Worm (Caenorhabditis elegans) whole organism, L1 larva: ENCODE results near the gene snap-29.
A peak's percentile ranks its signal among the peaks of the same experiment; 100 is the strongest.

Source experiments
- C04F5.9 ChIP-seq: sonication (generic microtip); optimal IDR thresholded peaks from 2 replicates; lab custom pipeline; 2016; ENCODE audit warnings: missing genetic modification characterization, missing compliant biosample characterization
- C34B4.2 ChIP-seq: sonication (generic microtip); optimal IDR thresholded peaks from 2 replicates; lab custom pipeline; 2017; ENCODE audit warnings: mild to moderate bottlenecking, missing genetic modification characterization, missing compliant biosample characterization
- F16B12.6 ChIP-seq: fragments of 150-350 bp; optimal IDR thresholded peaks from 2 replicates; lab custom pipeline; 2014; ENCODE audit warnings: missing biosample characterization, missing genetic modification characterization
- Y116A8C.19 ChIP-seq: sonication (generic microtip); optimal IDR thresholded peaks from 2 replicates; lab custom pipeline; 2016; ENCODE audit warnings: missing compliant biosample characterization, missing genetic modification characterization, borderline replicate concordance
- ama-1 ChIP-seq: fragments of 150-350 bp; optimal IDR thresholded peaks from 2 replicates; lab custom pipeline; 2014
- ceh-8 ChIP-seq: fragments of 200-800 bp; sonication (Bioruptor generic); optimal IDR thresholded peaks from 2 replicates; lab custom pipeline; 2018; ENCODE audit warnings: mild to moderate bottlenecking, missing genetic modification characterization, moderate library complexity, missing compliant biosample characterization
- ceh-82 ChIP-seq, 3 experiments: fragments of 150-350 bp in 1 of 3; sonication (generic microtip) in 2 of 3; optimal IDR thresholded peaks; 2 replicates each; lab custom pipeline; 2014 to 2017; ENCODE audit warnings: missing biosample characterization in 3 of 3, missing genetic modification characterization in 3 of 3
- ces-1 ChIP-seq: fragments of 150-350 bp; optimal IDR thresholded peaks from 2 replicates; lab custom pipeline; 2014; ENCODE audit warnings: missing biosample characterization, missing genetic modification reagents, missing genetic modification characterization
- efl-3 ChIP-seq: fragments of 200-800 bp; sonication (Bioruptor generic); optimal IDR thresholded peaks from 2 replicates; lab custom pipeline; 2018; ENCODE audit warnings: mild to moderate bottlenecking, missing genetic modification characterization, missing compliant biosample characterization
- egl-13 ChIP-seq: sonication (generic microtip); optimal IDR thresholded peaks from 2 replicates; lab custom pipeline; 2016; ENCODE audit warnings: missing genotype, missing genetic modification reagents, missing genetic modification characterization, missing compliant biosample characterization
- egl-27 ChIP-seq, 2 experiments: fragments of 150-350 bp in 1 of 2; sonication (generic microtip); optimal IDR thresholded peaks; 3 replicates each; lab custom pipeline; 2017 to 2018; ENCODE audit warnings: missing biosample characterization in 2 of 2, missing genetic modification characterization in 2 of 2, missing genetic modification reagents in 2 of 2
- elt-3 ChIP-seq, 6 experiments: fragments of 150-350 bp in 1 of 6; sonication (generic microtip); optimal IDR thresholded peaks; 2 replicates each; lab custom pipeline; 2017 to 2018; ENCODE audit warnings: missing biosample characterization in 6 of 6, missing genetic modification characterization in 6 of 6, inconsistent platforms in 1 of 6
- fkh-4 ChIP-seq: sonication (generic microtip); optimal IDR thresholded peaks from 2 replicates; lab custom pipeline; 2016; ENCODE audit warnings: missing compliant biosample characterization, missing genetic modification characterization, borderline replicate concordance
- fos-1 ChIP-seq: fragments of 150-350 bp; optimal IDR thresholded peaks from 2 replicates; lab custom pipeline; 2014; ENCODE audit warnings: missing biosample characterization, missing genetic modification characterization
- hlh-17 ChIP-seq: fragments of 200-800 bp; sonication (Bioruptor generic); optimal IDR thresholded peaks from 2 replicates; lab custom pipeline; 2018; ENCODE audit warnings: missing genetic modification characterization, mild to moderate bottlenecking, missing compliant biosample characterization, moderate library complexity, borderline replicate concordance
- hlh-4 ChIP-seq: sonication (generic microtip); optimal IDR thresholded peaks from 2 replicates; lab custom pipeline; 2016; ENCODE audit warnings: mild to moderate bottlenecking, missing genetic modification characterization, missing compliant biosample characterization
- hpl-2 ChIP-seq: fragments of 150-350 bp; optimal IDR thresholded peaks from 2 replicates; lab custom pipeline; 2014; ENCODE audit warnings: missing biosample characterization, missing genetic modification reagents, missing genetic modification characterization
- irx-1 ChIP-seq: sonication (generic microtip); optimal IDR thresholded peaks from 2 replicates; lab custom pipeline; 2016; ENCODE audit warnings: missing genetic modification characterization, missing compliant biosample characterization
- isw-1 ChIP-seq: fragments of 200-800 bp; sonication (Bioruptor generic); IDR thresholded peaks from 2 replicates; pipeline ENCODE4 v1.3.6; 2022; ENCODE audit warnings: missing genetic modification characterization, missing compliant biosample characterization
- jun-1 ChIP-seq: fragments of 150-350 bp; optimal IDR thresholded peaks from 2 replicates; lab custom pipeline; 2014; ENCODE audit warnings: missing biosample characterization, missing genetic modification reagents, missing genetic modification characterization
- lin-13 ChIP-seq: fragments of 150-350 bp; optimal IDR thresholded peaks from 2 replicates; lab custom pipeline; 2014; ENCODE audit warnings: missing biosample characterization, missing genetic modification reagents, missing genetic modification characterization
- lin-14 ChIP-seq: fragments of 200-800 bp; sonication (Bioruptor generic); optimal IDR thresholded peaks from 2 replicates; lab custom pipeline; 2018; ENCODE audit warnings: mild to moderate bottlenecking, missing genetic modification characterization, moderate library complexity, missing compliant biosample characterization
- lir-3 ChIP-seq: sonication (generic microtip); optimal IDR thresholded peaks from 2 replicates; lab custom pipeline; 2016; ENCODE audit warnings: mild to moderate bottlenecking, missing genetic modification characterization, moderate library complexity, missing compliant biosample characterization; ENCODE audit not compliant: poor library complexity
- mab-9 ChIP-seq: fragments of 200-800 bp; sonication (Bioruptor generic); IDR thresholded peaks from 2 replicates; pipeline ENCODE4 v1.3.6; 2022; ENCODE audit warnings: missing genetic modification reagents, missing genetic modification characterization, missing compliant biosample characterization
- mdl-1 ChIP-seq, 2 experiments: fragments of 150-350 bp; optimal IDR thresholded peaks; 2 replicates each; lab custom pipeline; 2014 to 2017; ENCODE audit warnings: missing biosample characterization in 2 of 2, missing genetic modification characterization in 2 of 2, inconsistent platforms in 1 of 2
- mef-2 ChIP-seq: fragments of 150-350 bp; optimal IDR thresholded peaks from 2 replicates; lab custom pipeline; 2014; ENCODE audit warnings: missing biosample characterization, missing genetic modification characterization
- nhr-11 ChIP-seq: fragments of 150-350 bp; optimal IDR thresholded peaks from 2 replicates; lab custom pipeline; 2014; ENCODE audit warnings: missing biosample characterization, missing genetic modification characterization
- nhr-237 ChIP-seq: fragments of 150-350 bp; optimal IDR thresholded peaks from 2 replicates; lab custom pipeline; 2014; ENCODE audit warnings: missing biosample characterization, missing genetic modification characterization
- nhr-28 ChIP-seq: fragments of 150-350 bp; optimal IDR thresholded peaks from 2 replicates; lab custom pipeline; 2014; ENCODE audit warnings: missing biosample characterization, missing genetic modification characterization
- nhr-71 ChIP-seq: sonication (generic microtip); optimal IDR thresholded peaks from 2 replicates; lab custom pipeline; 2016; ENCODE audit warnings: mild to moderate bottlenecking, missing genetic modification characterization, moderate library complexity, missing compliant biosample characterization
- nhr-76 ChIP-seq: sonication (generic microtip); optimal IDR thresholded peaks from 2 replicates; lab custom pipeline; 2017; ENCODE audit warnings: missing biosample characterization, missing genetic modification characterization
- nhr-77 ChIP-seq: fragments of 150-350 bp; optimal IDR thresholded peaks from 2 replicates; lab custom pipeline; 2014; ENCODE audit warnings: missing biosample characterization, missing genetic modification characterization
- nhr-85 ChIP-seq: sonication (generic microtip); peaks from one replicate; lab custom pipeline; 2016; ENCODE audit warnings: missing genetic modification characterization, inconsistent platforms, missing compliant biosample characterization
- nhr-90 ChIP-seq: sonication (generic microtip); optimal IDR thresholded peaks from 2 replicates; lab custom pipeline; 2016; ENCODE audit warnings: mild to moderate bottlenecking, missing genetic modification characterization, missing compliant biosample characterization; ENCODE audit not compliant: poor library complexity
- pag-3 ChIP-seq: sonication (generic microtip); optimal IDR thresholded peaks from 2 replicates; lab custom pipeline; 2017; ENCODE audit warnings: missing genetic modification characterization, mild to moderate bottlenecking, missing compliant biosample characterization, antibody characterized with exemption, borderline replicate concordance; ENCODE audit not compliant: insufficient read depth
- pax-3 ChIP-seq: fragments of 200-800 bp; sonication (Bioruptor generic); optimal IDR thresholded peaks from 2 replicates; lab custom pipeline; 2018; ENCODE audit warnings: mild to moderate bottlenecking, missing genetic modification characterization, moderate library complexity, missing compliant biosample characterization
- pqm-1 ChIP-seq: sonication (generic microtip); optimal IDR thresholded peaks from 3 replicates; lab custom pipeline; 2017; ENCODE audit warnings: missing biosample characterization, missing genetic modification characterization
- snpc-4 ChIP-seq: fragments of 150-350 bp; optimal IDR thresholded peaks from 2 replicates; lab custom pipeline; 2014; ENCODE audit warnings: missing biosample characterization, missing genetic modification characterization
- sptf-1 ChIP-seq: fragments of 150-350 bp; optimal IDR thresholded peaks from 2 replicates; lab custom pipeline; 2014; ENCODE audit warnings: missing biosample characterization, missing genetic modification characterization
- sup-37 ChIP-seq: fragments of 200-800 bp; sonication (Bioruptor generic); optimal IDR thresholded peaks from 2 replicates; lab custom pipeline; 2018; ENCODE audit warnings: mild to moderate bottlenecking, missing genetic modification characterization, missing compliant biosample characterization
- tbx-2 ChIP-seq: sonication (generic microtip); optimal IDR thresholded peaks from 2 replicates; lab custom pipeline; 2016; ENCODE audit warnings: missing genetic modification characterization, missing compliant biosample characterization
- tlp-1 ChIP-seq: fragments of 150-350 bp; optimal IDR thresholded peaks from 2 replicates; lab custom pipeline; 2014; ENCODE audit warnings: missing biosample characterization, missing genetic modification characterization
- unc-130 ChIP-seq: fragments of 150-350 bp; optimal IDR thresholded peaks from 2 replicates; lab custom pipeline; 2017; ENCODE audit warnings: missing biosample characterization, missing genetic modification characterization, inconsistent platforms
- unc-30 ChIP-seq: sonication (generic microtip); optimal IDR thresholded peaks from 2 replicates; lab custom pipeline; 2017; ENCODE audit warnings: missing biosample characterization, missing genetic modification characterization
- unc-62 ChIP-seq: fragments of 150-350 bp; optimal IDR thresholded peaks from 2 replicates; lab custom pipeline; 2014; ENCODE audit warnings: missing biosample characterization, missing genetic modification reagents, missing genetic modification characterization
- unc-86 ChIP-seq: sonication (generic microtip); optimal IDR thresholded peaks from 2 replicates; lab custom pipeline; 2016; ENCODE audit warnings: missing genetic modification characterization, missing compliant biosample characterization
- unc-98 ChIP-seq: fragments of 200-800 bp; sonication (Bioruptor generic); IDR thresholded peaks from 2 replicates; pipeline ENCODE4 v1.3.6; 2022; ENCODE audit warnings: missing genetic modification characterization, missing compliant biosample characterization
- xbp-1 ChIP-seq: sonication (generic microtip); optimal IDR thresholded peaks from 2 replicates; lab custom pipeline; 2016; ENCODE audit warnings: missing genetic modification characterization, missing compliant biosample characterization
- zag-1 ChIP-seq: fragments of 150-350 bp; optimal IDR thresholded peaks from 2 replicates; lab custom pipeline; 2014; ENCODE audit warnings: missing biosample characterization, missing genetic modification characterization
- zip-4 ChIP-seq: fragments of 200-800 bp; sonication (Bioruptor generic); optimal IDR thresholded peaks from 2 replicates; lab custom pipeline; 2018; ENCODE audit warnings: mild to moderate bottlenecking, missing genetic modification characterization, moderate library complexity, missing compliant biosample characterization
- ztf-11 ChIP-seq, 2 experiments: sonication (generic microtip); optimal IDR thresholded peaks; 2 replicates each; lab custom pipeline; 2016 to 2017; ENCODE audit warnings: missing genetic modification characterization in 2 of 2, missing biosample characterization in 1 of 2, missing compliant biosample characterization in 1 of 2
- ztf-4 ChIP-seq: fragments of 150-350 bp; optimal IDR thresholded peaks from 2 replicates; lab custom pipeline; 2014; ENCODE audit warnings: missing biosample characterization, missing genetic modification characterization

Gene snap-29

ce11 chrIII:8741276-8741860, 34.7 kb upstream of the snap-29 start, which contains the start of gene pdhk-2:
Gene pdhk-2, minus strand, starts transcription at chrIII:8741412.
- TF ChIP-seq unc-98 (GFP tag; lab: Robert Waterston, UW) (peak; percentile 47; the same call in 1 of the 2 replicates), mdl-1 (tag; optimal IDR thresholded peaks at IDR 0.05; lab: Kevin White, UChicago) (peak in 1 of 2 experiments; percentile 85), nhr-237 (tag; lab: Kevin White, UChicago) (peak; percentile 45), pqm-1 (tag; lab: Kevin White, UChicago) (no peak), egl-13 (tag; lab: Kevin White, UChicago) (peak; percentile 93), tbx-2 (tag; lab: Kevin White, UChicago) (peak; percentile 97), efl-3 (GFP tag; lab: Kevin White, UChicago) (peak; percentile 53), ceh-8 (GFP tag; lab: Kevin White, UChicago) (peak; percentile 89), nhr-76 (no peak), hlh-4 (tag; lab: Kevin White, UChicago) (no peak), fos-1 (tag; lab: Kevin White, UChicago) (peak; percentile 86), Y116A8C.19 (no peak), elt-3 (tag; optimal IDR thresholded peaks at IDR 0.05; lab: Kevin White, UChicago) (peak in 3 of 6 experiments; percentile 35 to 89 (median 88)), irx-1 (tag; lab: Kevin White, UChicago) (peak; percentile 92), nhr-28 (tag; lab: Kevin White, UChicago) (no peak), egl-27 (tag; optimal IDR thresholded peaks at IDR 0.05; lab: Kevin White, UChicago) (no peak), nhr-11 (tag; lab: Kevin White, UChicago) (peak; percentile 89), nhr-77 (tag; lab: Kevin White, UChicago) (peak; percentile 85), C04F5.9 (tag; lab: Kevin White, UChicago) (peak; percentile 94), lin-13 (GFP tag; lab: Kevin White, UChicago) (peak; percentile 92), unc-62 (GFP tag; lab: Kevin White, UChicago) (no peak), jun-1 (tag; lab: Kevin White, UChicago) (peak; percentile 87), unc-86 (tag; lab: Kevin White, UChicago) (peak; percentile 94), nhr-71 (peak; percentile 98), tlp-1 (no peak), xbp-1 (tag; lab: Kevin White, UChicago) (peak; percentile 93), pax-3 (tag; lab: Kevin White, UChicago) (peak; percentile 91), hlh-17 (GFP tag; lab: Kevin White, UChicago) (no peak), lir-3 (peak; percentile 82), F16B12.6 (peak; percentile 66), snpc-4 (tag; lab: Kevin White, UChicago) (peak; percentile 84), zip-4 (peak; percentile 89), unc-30 (no peak), mab-9 (GFP tag; lab: Robert Waterston, UW) (peak; percentile 68), ztf-11 (tag; optimal IDR thresholded peaks at IDR 0.05; lab: Kevin White, UChicago) (peak in 1 of 2 experiments; percentile 84), zag-1 (tag; lab: Kevin White, UChicago) (peak; percentile 82), sptf-1 (tag; lab: Kevin White, UChicago) (no peak), pag-3 (tag; lab: Kevin White, UChicago) (no peak), ces-1 (GFP tag; lab: Kevin White, UChicago) (no peak), ztf-4 (peak; percentile 88), nhr-85 (tag; lab: Kevin White, UChicago) (peak; percentile 98), unc-130 (peak; percentile 80), C34B4.2 (tag; lab: Kevin White, UChicago) (peak; percentile 49), mef-2 (tag; lab: Kevin White, UChicago) (peak; percentile 69), isw-1 (GFP tag; lab: Robert Waterston, UW) (peak; percentile 92), ama-1 (lab: Kevin White, UChicago) (peak; percentile 74), ceh-82 (tag; optimal IDR thresholded peaks at IDR 0.05; lab: Kevin White, UChicago) (peak; percentile 93 to 97 (median 94)), lin-14 (GFP tag; lab: Kevin White, UChicago) (peak; percentile 95), fkh-4 (peak; percentile 72), hpl-2 (GFP tag; lab: Kevin White, UChicago) (peak; percentile 32), sup-37 (GFP tag; lab: Kevin White, UChicago) (peak; percentile 91), nhr-90 (tag; lab: Kevin White, UChicago) (peak; percentile 97)
